Worm (Caenorhabditis elegans): Measurements from ENCODE around the gene mtre-1.

The mtre-1 gene

DNA sequence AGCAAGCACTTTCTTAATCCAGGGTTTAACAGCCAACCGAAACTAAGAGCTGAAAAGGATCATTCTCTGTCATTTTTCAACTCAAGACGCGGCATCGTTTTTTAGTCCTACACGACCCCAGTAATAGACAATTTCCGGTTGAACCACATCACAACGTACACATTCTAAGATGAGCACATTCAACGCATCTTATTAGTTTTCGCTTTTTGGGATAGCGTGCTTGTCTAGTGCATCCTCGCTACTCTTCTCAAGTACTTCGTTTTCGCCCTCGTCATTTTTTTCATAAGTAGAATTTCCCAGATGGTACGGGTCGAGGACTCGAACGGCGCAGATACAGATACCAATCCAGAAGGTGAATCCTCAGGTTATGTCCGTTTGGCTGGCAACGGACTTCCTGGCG is 8.1 kb downstream of the mtre-1 start, which contains the start of gene T05H10.1:
Gene T05H10.1, plus strand, starts transcription at position 301 of the 400 bp plus-strand sequence.
- TF ChIP-seq ceh-13 (GFP tag; optimal IDR thresholded peaks at IDR 0.05) (no peak), tbx-37 (GFP tag; conservative IDR thresholded peaks at IDR 0.05) (no peak), sea-1 (GFP tag; conservative IDR thresholded peaks at IDR 0.05) (no peak), ets-7 (tag; optimal IDR thresholded peaks at IDR 0.05) (no peak), ama-1 (optimal IDR thresholded peaks at IDR 0.05) (no peak), hmbx-1 (tag; optimal IDR thresholded peaks at IDR 0.05) (no peak), hnd-1 (tag; optimal IDR thresholded peaks at IDR 0.05) (no peak), hmg-4 (GFP tag; optimal IDR thresholded peaks at IDR 0.05) (no peak), tra-4 (tag; optimal IDR thresholded peaks at IDR 0.05) (no peak), flt-1 (GFP tag; IDR thresholded peaks at IDR 0.05) (no peak), aly-1 (tag; optimal IDR thresholded peaks at IDR 0.05) (no peak)

ce11 chrII:8041642-8042041 is 8.7 kb downstream of the mtre-1 start:
- no peak for TF ChIP-seq tbx-11 (GFP tag; IDR thresholded peaks at IDR 0.05)
- TF ChIP-seq pes-1 (GFP tag; IDR thresholded peaks at IDR 0.05) = no peak
- no peak for TF ChIP-seq aly-1 (tag; optimal IDR thresholded peaks at IDR 0.05)
- no peak for TF ChIP-seq hmg-4 (GFP tag; optimal IDR thresholded peaks at IDR 0.05)
- no peak for TF ChIP-seq ceh-36 (tag; optimal IDR thresholded peaks at IDR 0.05)
- TF ChIP-seq ceh-13 (GFP tag; optimal IDR thresholded peaks at IDR 0.05) = no peak
- TF ChIP-seq tra-4 (tag; optimal IDR thresholded peaks at IDR 0.05) = no peak
- no peak for TF ChIP-seq hnd-1 (tag; optimal IDR thresholded peaks at IDR 0.05)
- no peak for TF ChIP-seq ets-7 (tag; optimal IDR thresholded peaks at IDR 0.05)
- TF ChIP-seq ama-1 (optimal IDR thresholded peaks at IDR 0.05) = no peak
- no peak for TF ChIP-seq flt-1 (GFP tag; IDR thresholded peaks at IDR 0.05)
- no peak for TF ChIP-seq hmbx-1 (tag; optimal IDR thresholded peaks at IDR 0.05)
- TF ChIP-seq B0310.2 (tag; optimal IDR thresholded peaks at IDR 0.05) = no peak
- TF ChIP-seq tbx-37 (GFP tag; conservative IDR thresholded peaks at IDR 0.05) = no peak

- no peak for TF ChIP-seq hnd-1 (tag; optimal IDR thresholded peaks at IDR 0.05)
- no peak for TF ChIP-seq ets-7 (tag; optimal IDR thresholded peaks at IDR 0.05)
- no peak for TF ChIP-seq F13C5.2 (tag; optimal IDR thresholded peaks at IDR 0.05)
- no peak for TF ChIP-seq sea-1 (GFP tag; conservative IDR thresholded peaks at IDR 0.05)
- TF ChIP-seq tbx-37 (GFP tag; conservative IDR thresholded peaks at IDR 0.05) = 0 out of 2 replicates have a peak, but pooled peaks have one; percentile 7
- no peak for TF ChIP-seq hmbx-1 (tag; optimal IDR thresholded peaks at IDR 0.05)
- TF ChIP-seq hmg-4 (GFP tag; optimal IDR thresholded peaks at IDR 0.05) = no peak
These were observed 11.0 kb downstream of the mtre-1 start, which contains the start of the genes ubh-4 and algn-6 for ce11 chrII:8039416-8039815. ubh-4 (minus strand) TSS chrII:8039597. algn-6 (plus strand) TSS chrII:8039802.

DNA sequence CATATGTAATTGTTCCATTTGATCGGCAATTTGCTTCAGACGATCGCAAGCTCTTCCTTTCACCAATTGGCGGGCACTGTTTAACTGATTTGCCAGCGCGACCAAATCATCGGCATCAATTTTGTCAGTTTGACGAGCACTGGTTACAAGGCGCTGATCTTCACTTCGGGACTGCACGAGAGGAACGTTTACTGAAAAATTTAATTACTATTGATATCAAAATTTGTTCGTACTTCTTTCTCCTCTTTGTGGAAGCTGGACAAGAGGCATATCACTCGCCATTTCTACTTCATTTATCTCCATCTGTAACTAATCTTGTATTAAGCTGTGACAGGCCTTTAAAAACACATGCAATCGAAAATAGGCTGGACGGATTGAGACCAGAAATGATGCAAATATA is 12.5 kb downstream of the mtre-1 start, which contains the start of gene C08B11.9:
Gene C08B11.9, minus strand, starts transcription at position 307 of the 400 bp plus-strand sequence.
- TF ChIP-seq sea-1 (GFP tag; conservative IDR thresholded peaks at IDR 0.05) = no peak
- TF ChIP-seq scrt-1 (GFP tag; IDR thresholded peaks at IDR 0.05) = no peak
- no peak for TF ChIP-seq hnd-1 (tag; optimal IDR thresholded peaks at IDR 0.05)
- TF ChIP-seq tbx-37 (GFP tag; conservative IDR thresholded peaks at IDR 0.05) = no peak
- no peak for TF ChIP-seq ama-1 (optimal IDR thresholded peaks at IDR 0.05)
- TF ChIP-seq tra-4 (tag; optimal IDR thresholded peaks at IDR 0.05) = no peak
- TF ChIP-seq F13C5.2 (tag; optimal IDR thresholded peaks at IDR 0.05) = no peak
- TF ChIP-seq aly-1 (tag; optimal IDR thresholded peaks at IDR 0.05) = no peak
- TF ChIP-seq ceh-13 (GFP tag; optimal IDR thresholded peaks at IDR 0.05) = no peak
- TF ChIP-seq ets-7 (tag; optimal IDR thresholded peaks at IDR 0.05) = no peak
- no peak for TF ChIP-seq pes-1 (GFP tag; IDR thresholded peaks at IDR 0.05)
- no peak for TF ChIP-seq hmg-4 (GFP tag; optimal IDR thresholded peaks at IDR 0.05)
- TF ChIP-seq B0310.2 (tag; optimal IDR thresholded peaks at IDR 0.05) = no peak
- TF ChIP-seq flt-1 (GFP tag; IDR thresholded peaks at IDR 0.05) = no peak
- TF ChIP-seq tbx-11 (GFP tag; IDR thresholded peaks at IDR 0.05) = no peak
- no peak for TF ChIP-seq ceh-36 (tag; optimal IDR thresholded peaks at IDR 0.05)
- TF ChIP-seq hmbx-1 (tag; optimal IDR thresholded peaks at IDR 0.05) = no peak

- no peak for TF ChIP-seq hmbx-1 (tag; optimal IDR thresholded peaks at IDR 0.05)
- TF ChIP-seq F13C5.2 (tag; optimal IDR thresholded peaks at IDR 0.05) = no peak
- no peak for TF ChIP-seq flt-1 (GFP tag; IDR thresholded peaks at IDR 0.05)
- no peak for TF ChIP-seq tbx-37 (GFP tag; conservative IDR thresholded peaks at IDR 0.05)
- no peak for TF ChIP-seq sea-1 (GFP tag; conservative IDR thresholded peaks at IDR 0.05)
- no peak for TF ChIP-seq hmg-4 (GFP tag; optimal IDR thresholded peaks at IDR 0.05)
- TF ChIP-seq B0310.2 (tag; optimal IDR thresholded peaks at IDR 0.05) = no peak
- no peak for TF ChIP-seq ets-7 (tag; optimal IDR thresholded peaks at IDR 0.05)
- no peak for TF ChIP-seq scrt-1 (GFP tag; IDR thresholded peaks at IDR 0.05)
- no peak for TF ChIP-seq tra-4 (tag; optimal IDR thresholded peaks at IDR 0.05)
- no peak for TF ChIP-seq hnd-1 (tag; optimal IDR thresholded peaks at IDR 0.05)
- no peak for TF ChIP-seq tbx-11 (GFP tag; IDR thresholded peaks at IDR 0.05)
- TF ChIP-seq pes-1 (GFP tag; IDR thresholded peaks at IDR 0.05) = no peak
- no peak for TF ChIP-seq ama-1 (optimal IDR thresholded peaks at IDR 0.05)
- no peak for TF ChIP-seq aly-1 (tag; optimal IDR thresholded peaks at IDR 0.05)
- TF ChIP-seq ceh-13 (GFP tag; optimal IDR thresholded peaks at IDR 0.05) = no peak
These were observed 13.1 kb downstream of the mtre-1 start, which contains the start of gene arp-6 for ce11 chrII:8037246-8037645. arp-6 (minus strand) TSS chrII:8037346.

DNA sequence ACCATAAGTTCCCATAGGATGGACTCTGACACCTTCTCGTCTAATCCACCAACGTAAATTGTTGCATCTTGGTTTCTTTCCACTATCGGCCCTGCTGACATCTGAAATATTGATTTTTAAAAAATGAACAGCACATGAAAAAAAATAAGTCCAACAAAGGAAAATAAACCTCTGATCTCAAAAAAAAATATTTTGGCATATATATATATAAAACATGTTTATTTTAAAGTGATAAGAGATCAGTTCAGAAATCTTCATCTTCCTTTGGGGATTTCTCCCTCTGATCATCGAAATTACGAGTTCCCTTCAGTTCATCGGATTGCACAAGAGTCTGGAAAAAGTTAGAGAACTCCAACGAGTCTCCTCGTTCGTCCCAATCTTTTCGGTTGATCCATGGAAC is 14.7 kb downstream of the mtre-1 start, which contains the start of gene sap-49:
Gene sap-49, minus strand, starts transcription at position 101 of the 400 bp plus-strand sequence.
- no peak for TF ChIP-seq ceh-36 (tag; optimal IDR thresholded peaks at IDR 0.05)
- no peak for TF ChIP-seq tra-4 (tag; optimal IDR thresholded peaks at IDR 0.05)
- TF ChIP-seq ets-7 (tag; optimal IDR thresholded peaks at IDR 0.05) = no peak
- TF ChIP-seq hmg-4 (GFP tag; optimal IDR thresholded peaks at IDR 0.05) = no peak
- TF ChIP-seq hnd-1 (tag; optimal IDR thresholded peaks at IDR 0.05) = no peak
- TF ChIP-seq tbx-11 (GFP tag; IDR thresholded peaks at IDR 0.05) = no peak
- TF ChIP-seq hmbx-1 (tag; optimal IDR thresholded peaks at IDR 0.05) = no peak
- no peak for TF ChIP-seq flt-1 (GFP tag; IDR thresholded peaks at IDR 0.05)

DNA sequence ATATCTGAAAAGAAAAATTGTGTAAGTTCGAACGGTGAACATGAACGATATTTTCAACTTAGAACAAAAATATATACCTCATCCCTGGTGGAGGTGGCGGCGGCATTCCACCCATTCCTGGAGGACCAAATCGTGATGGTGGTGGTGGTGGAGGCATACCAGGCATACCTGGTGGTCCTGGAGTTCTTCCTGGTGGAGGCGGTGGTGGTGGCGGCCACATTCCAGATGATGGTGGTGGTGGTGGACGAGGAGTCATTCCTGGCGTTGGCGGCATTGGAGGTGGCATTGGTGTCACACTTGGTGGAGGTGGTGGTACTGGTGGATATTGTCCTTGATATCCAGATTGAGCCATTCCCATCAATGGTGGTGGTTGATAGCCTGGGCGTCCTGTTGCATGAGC is 15.8 kb downstream of the mtre-1 start:
- no peak for TF ChIP-seq flt-1 (GFP tag; IDR thresholded peaks at IDR 0.05)
- no peak for TF ChIP-seq tbx-11 (GFP tag; IDR thresholded peaks at IDR 0.05)

- TF ChIP-seq tbx-37 (GFP tag; conservative IDR thresholded peaks at IDR 0.05) = no peak
- no peak for TF ChIP-seq aly-1 (tag; optimal IDR thresholded peaks at IDR 0.05)
- no peak for TF ChIP-seq scrt-1 (GFP tag; IDR thresholded peaks at IDR 0.05)
- no peak for TF ChIP-seq ets-7 (tag; optimal IDR thresholded peaks at IDR 0.05)
- TF ChIP-seq tbx-11 (GFP tag; IDR thresholded peaks at IDR 0.05) = no peak
- TF ChIP-seq hmg-4 (GFP tag; optimal IDR thresholded peaks at IDR 0.05) = no peak
- no peak for TF ChIP-seq tra-4 (tag; optimal IDR thresholded peaks at IDR 0.05)
- TF ChIP-seq ceh-13 (GFP tag; optimal IDR thresholded peaks at IDR 0.05) = no peak
These were observed 16.4 kb downstream of the mtre-1 start for ce11 chrII:8034008-8034407.

All from whole organism, early embryonic.